Worm (Caenorhabditis elegans): ENCODE results near the gene egl-27.

- TF ChIP-seq ama-1 (optimal IDR thresholded peaks at IDR 0.05) (no peak), hmg-4 (GFP tag; optimal IDR thresholded peaks at IDR 0.05) (no peak), tra-4 (tag; optimal IDR thresholded peaks at IDR 0.05) (no peak), flt-1 (GFP tag; IDR thresholded peaks at IDR 0.05) (no peak), hnd-1 (tag; optimal IDR thresholded peaks at IDR 0.05) (no peak), tbx-11 (GFP tag; IDR thresholded peaks at IDR 0.05) (no peak)
These were observed 9.6 kb downstream of the egl-27 start for ce11 chrII:6844227-6845005.
